Worm (Caenorhabditis elegans): ENCODE results near the gene Y43C5A.4.
"Not testable (repeated sequence)": the region's sequence is repeated elsewhere in the genome, so short reads cannot be mapped to it uniquely, and the experiment has no call there.

Gene Y43C5A.4

DNA sequence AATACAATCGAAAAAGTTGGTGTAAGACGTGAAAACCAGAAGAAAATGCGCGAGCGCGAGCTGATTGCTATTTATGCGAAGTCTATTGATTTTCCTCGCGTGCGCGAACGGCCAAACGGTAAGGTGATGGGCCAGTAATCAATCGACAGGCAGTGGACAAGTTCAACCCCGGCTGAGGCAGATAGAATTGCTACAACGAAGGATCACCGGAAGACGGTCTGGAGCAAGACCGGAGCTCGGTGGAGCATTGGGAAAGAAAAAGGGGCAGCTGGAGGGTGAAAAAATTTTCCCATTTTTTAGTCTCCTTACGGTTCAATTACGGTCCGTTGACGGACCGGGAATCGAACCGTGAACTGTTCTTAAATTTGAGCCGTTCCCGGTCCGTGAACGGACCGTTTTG lies 45.6 kb downstream of the Y43C5A.4 start:
- TF ChIP-seq mcd-1 (GFP tag; IDR thresholded peaks at IDR 0.05) (peak; percentile 58), rpc-1 (tag; optimal IDR thresholded peaks at IDR 0.05) (peak; percentile 49), D2030.7 (GFP tag; IDR thresholded peaks at IDR 0.05) (peak; percentile 61), cebp-1 (GFP tag; IDR thresholded peaks at IDR 0.05) (0 out of 2 replicates have a peak, but pooled peaks have one; percentile 19), egrh-3 (GFP tag; IDR thresholded peaks at IDR 0.05) (peak; percentile 35; the same call in 1 of the 2 replicates), cebp-2 (GFP tag; IDR thresholded peaks at IDR 0.05) (0 out of 2 replicates have a peak, but pooled peaks have one; percentile 66), hmg-1.2 (GFP tag; IDR thresholded peaks at IDR 0.05) (peak; percentile 46), egl-44 (GFP tag; IDR thresholded peaks at IDR 0.05) (peak; percentile 64; the same call in 1 of the 2 replicates), attf-6 (GFP tag; IDR thresholded peaks at IDR 0.05) (0 out of 2 replicates have a peak, but pooled peaks have one; percentile 27), dox-1 (GFP tag; IDR thresholded peaks at IDR 0.05) (peak; percentile 65), bed-1 (GFP tag; IDR thresholded peaks at IDR 0.05) (0 out of 2 replicates have a peak, but pooled peaks have one; percentile 28), ekl-4 (GFP tag; IDR thresholded peaks at IDR 0.05) (peak; percentile 42), F33H1.4 (GFP tag; IDR thresholded peaks at IDR 0.05) (0 out of 2 replicates have a peak, but pooled peaks have one; percentile 19), lin-26 (GFP tag; IDR thresholded peaks at IDR 0.05) (peak; percentile 91), nfyb-1 (GFP tag; IDR thresholded peaks at IDR 0.05) (peak; percentile 73; the same call in 1 of the 2 replicates), sea-2 (GFP tag; IDR thresholded peaks at IDR 0.05) (peak; percentile 76; the same call in 1 of the 2 replicates), Y95B8A.8 (GFP tag; IDR thresholded peaks at IDR 0.05) (0 out of 2 replicates have a peak, but pooled peaks have one; percentile 14), B0261.1 (tag; optimal IDR thresholded peaks at IDR 0.05) (peak; percentile 9), aptf-3 (GFP tag; IDR thresholded peaks at IDR 0.05) (peak; percentile 77; the same call in 1 of the 2 replicates), rcor-1 (GFP tag; IDR thresholded peaks at IDR 0.05) (peak; percentile 45), ztf-28 (GFP tag; IDR thresholded peaks at IDR 0.05) (0 out of 2 replicates have a peak, but pooled peaks have one; percentile 67), F37B4.10 (GFP tag; IDR thresholded peaks at IDR 0.05) (0 out of 2 replicates have a peak, but pooled peaks have one; percentile 21)
- TF ChIP-seq rpc-1 (optimal IDR thresholded peaks at IDR 0.05); cebp-1 (tag; optimal IDR thresholded peaks at IDR 0.05): not testable (repeated sequence)
